Fruit fly (Drosophila melanogaster) whole organism: ENCODE data around the gene WDY.
"Not testable (repeated sequence)": the region's sequence is repeated elsewhere in the genome, so short reads cannot be mapped to it uniquely, and the experiment has no call there.

ENCODE experiments used
- pan ChIP-seq: fragments of >200 bp; optimal IDR thresholded peaks from 2 replicates; lab custom pipeline; 2017
- psq ChIP-seq: fragments of >200 bp; optimal IDR thresholded peaks from 2 replicates; lab custom pipeline; 2017
- usp ChIP-seq: fragments of >200 bp; optimal IDR thresholded peaks from 2 replicates; lab custom pipeline; 2017; ENCODE audit warnings: missing biosample characterization, missing genetic modification characterization, mixed read lengths

Gene WDY

dm6 chrY:2273122-2273521 lies at the start of gene WDY:
Gene WDY, plus strand, starts transcription at chrY:2273422.
- not testable (repeated sequence) for TF ChIP-seq psq; pan (lab: Kevin White, UChicago); usp (GFP tag; lab: Kevin White, UChicago)
